Worm (Caenorhabditis elegans) whole organism, L2 larva: ENCODE data around the gene dpy-31.

Source experiments
- C34F6.9 ChIP-seq: fragments of 150-350 bp; optimal IDR thresholded peaks from 2 replicates; lab custom pipeline; 2014; ENCODE audit warnings: missing biosample characterization, missing genetic modification characterization
- F13H6.1 ChIP-seq: sonication (generic microtip); optimal IDR thresholded peaks from 2 replicates; lab custom pipeline; 2016; ENCODE audit warnings: missing genetic modification characterization, missing compliant biosample characterization
- R02D3.7 ChIP-seq: fragments of 150-350 bp; optimal IDR thresholded peaks from 2 replicates; lab custom pipeline; 2014; ENCODE audit warnings: missing biosample characterization, missing genetic modification characterization
- Y55F3AM.14 ChIP-seq: fragments of 200-800 bp; sonication (Bioruptor generic); optimal IDR thresholded peaks from 2 replicates; lab custom pipeline; 2018; ENCODE audit warnings: mild to moderate bottlenecking, missing genetic modification characterization, missing compliant biosample characterization
- ZK546.5 ChIP-seq: sonication (generic microtip); optimal IDR thresholded peaks from 2 replicates; lab custom pipeline; 2017; ENCODE audit warnings: missing biosample characterization, missing genetic modification characterization
- aly-2 ChIP-seq: fragments of 150-350 bp; optimal IDR thresholded peaks from 2 replicates; lab custom pipeline; 2014; ENCODE audit warnings: missing biosample characterization, missing genetic modification characterization
- ama-1 ChIP-seq: fragments of 150-350 bp; optimal IDR thresholded peaks from 2 replicates; lab custom pipeline; 2018; ENCODE audit warnings: inconsistent platforms
- blmp-1 ChIP-seq: sonication (generic microtip); optimal IDR thresholded peaks from 2 replicates; lab custom pipeline; 2017; ENCODE audit warnings: missing genetic modification characterization, mild to moderate bottlenecking, missing compliant biosample characterization, antibody characterized with exemption, moderate library complexity; ENCODE audit not compliant: insufficient read depth
- ceh-16 ChIP-seq: fragments of 150-350 bp; optimal IDR thresholded peaks from 2 replicates; lab custom pipeline; 2014; ENCODE audit warnings: missing biosample characterization, missing genetic modification characterization
- ceh-82 ChIP-seq: fragments of 150-350 bp; optimal IDR thresholded peaks from 2 replicates; lab custom pipeline; 2014; ENCODE audit warnings: missing biosample characterization, missing genetic modification characterization
- crh-2 ChIP-seq: sonication (generic microtip); optimal IDR thresholded peaks from 2 replicates; lab custom pipeline; 2017; ENCODE audit warnings: missing biosample characterization, missing genetic modification characterization
- dmd-4 ChIP-seq: sonication (generic microtip); optimal IDR thresholded peaks from 2 replicates; lab custom pipeline; 2017; ENCODE audit warnings: missing biosample characterization, missing genetic modification characterization
- egl-27 ChIP-seq: sonication (generic microtip); optimal IDR thresholded peaks from 3 replicates; lab custom pipeline; 2017; ENCODE audit warnings: missing biosample characterization, missing genetic modification reagents, missing genetic modification characterization
- elt-1 ChIP-seq: fragments of 150-350 bp; optimal IDR thresholded peaks from 2 replicates; lab custom pipeline; 2014; ENCODE audit warnings: missing biosample characterization, missing genetic modification characterization
- elt-3 ChIP-seq: sonication (generic microtip); optimal IDR thresholded peaks from 2 replicates; lab custom pipeline; 2017; ENCODE audit warnings: missing biosample characterization, missing genetic modification characterization
- fos-1 ChIP-seq: fragments of 150-350 bp; optimal IDR thresholded peaks from 2 replicates; lab custom pipeline; 2014; ENCODE audit warnings: missing biosample characterization, missing genetic modification characterization
- gmeb-1 ChIP-seq: fragments of 150-350 bp; optimal IDR thresholded peaks from 2 replicates; lab custom pipeline; 2014; ENCODE audit warnings: missing biosample characterization, missing genetic modification characterization
- lin-11 ChIP-seq: fragments of 150-350 bp; sonication (generic microtip); optimal IDR thresholded peaks from 2 replicates; lab custom pipeline; 2014; ENCODE audit warnings: missing biosample characterization, missing genetic modification characterization, inconsistent platforms, mixed read lengths
- lin-13 ChIP-seq: fragments of 150-350 bp; optimal IDR thresholded peaks from 2 replicates; lab custom pipeline; 2014; ENCODE audit warnings: missing biosample characterization, missing genetic modification reagents, missing genetic modification characterization
- lin-39 ChIP-seq: fragments of 150-350 bp; optimal IDR thresholded peaks from 2 replicates; lab custom pipeline; 2014; ENCODE audit warnings: missing biosample characterization, missing genetic modification reagents, missing genetic modification characterization
- lsy-2 ChIP-seq, 2 experiments: fragments of 150-350 bp in 1 of 2; sonication (generic microtip) in 1 of 2; optimal IDR thresholded peaks; 2 replicates each; lab custom pipeline; 2014 to 2017; ENCODE audit warnings: missing biosample characterization in 2 of 2, missing genetic modification characterization in 2 of 2
- mab-5 ChIP-seq: fragments of 150-350 bp; optimal IDR thresholded peaks from 2 replicates; lab custom pipeline; 2014; ENCODE audit warnings: missing biosample characterization, missing genetic modification characterization
- mbf-1 ChIP-seq: sonication (generic microtip); optimal IDR thresholded peaks from 2 replicates; lab custom pipeline; 2017; ENCODE audit warnings: missing biosample characterization, missing genetic modification characterization
- mdl-1 ChIP-seq, 2 experiments: fragments of 150-350 bp in 1 of 2; sonication (generic microtip) in 1 of 2; optimal IDR thresholded peaks; 2 replicates each; lab custom pipeline; 2017; ENCODE audit warnings: missing biosample characterization in 2 of 2, missing genetic modification characterization in 2 of 2
- nhr-10 ChIP-seq: sonication (generic microtip); optimal IDR thresholded peaks from 2 replicates; lab custom pipeline; 2017; ENCODE audit warnings: missing biosample characterization, missing genetic modification characterization
- nhr-11 ChIP-seq: fragments of 150-350 bp; optimal IDR thresholded peaks from 2 replicates; lab custom pipeline; 2014; ENCODE audit warnings: missing biosample characterization, missing genetic modification characterization
- nhr-12 ChIP-seq: fragments of 150-350 bp; optimal IDR thresholded peaks from 2 replicates; lab custom pipeline; 2014; ENCODE audit warnings: missing biosample characterization, missing genetic modification characterization
- nhr-129 ChIP-seq: fragments of 150-350 bp; optimal IDR thresholded peaks from 2 replicates; lab custom pipeline; 2014; ENCODE audit warnings: missing biosample characterization, missing genetic modification characterization
- nhr-23 ChIP-seq: fragments of 150-350 bp; optimal IDR thresholded peaks from 2 replicates; lab custom pipeline; 2014; ENCODE audit warnings: missing biosample characterization, missing genetic modification reagents, missing genetic modification characterization
- nhr-237 ChIP-seq: fragments of 150-350 bp; optimal IDR thresholded peaks from 2 replicates; lab custom pipeline; 2014; ENCODE audit warnings: missing biosample characterization, missing genetic modification characterization
- nhr-25 ChIP-seq: fragments of 150-350 bp; sonication (generic microtip); optimal IDR thresholded peaks from 3 replicates; lab custom pipeline; 2014; ENCODE audit warnings: missing biosample characterization, missing genetic modification characterization
- nhr-6 ChIP-seq: fragments of 150-350 bp; optimal IDR thresholded peaks from 2 replicates; lab custom pipeline; 2014; ENCODE audit warnings: missing biosample characterization, missing genetic modification characterization
- nhr-77 ChIP-seq: fragments of 150-350 bp; optimal IDR thresholded peaks from 2 replicates; lab custom pipeline; 2014; ENCODE audit warnings: missing biosample characterization, missing genetic modification characterization
- peb-1 ChIP-seq: fragments of 150-350 bp; optimal IDR thresholded peaks from 2 replicates; lab custom pipeline; 2014; ENCODE audit warnings: missing biosample characterization, missing genetic modification characterization
- sem-4 ChIP-seq: fragments of 150-350 bp; optimal IDR thresholded peaks from 2 replicates; lab custom pipeline; 2014; ENCODE audit warnings: missing biosample characterization, missing genetic modification reagents, missing genetic modification characterization
- skn-1 ChIP-seq: sonication (generic microtip); optimal IDR thresholded peaks from 2 replicates; lab custom pipeline; 2017; ENCODE audit warnings: missing biosample characterization, missing genetic modification characterization
- sma-3 ChIP-seq: sonication (generic microtip); optimal IDR thresholded peaks from 2 replicates; lab custom pipeline; 2016; ENCODE audit warnings: missing genetic modification reagents, missing genetic modification characterization, missing compliant biosample characterization
- sma-9 ChIP-seq, 2 experiments: fragments of 150-350 bp in 1 of 2; sonication (generic microtip) in 1 of 2; optimal IDR thresholded peaks; 2 replicates each; lab custom pipeline; 2014 to 2016; ENCODE audit warnings: missing genetic modification characterization in 2 of 2, mild to moderate bottlenecking in 1 of 2, missing biosample characterization in 1 of 2, missing compliant biosample characterization in 1 of 2, missing genetic modification reagents in 1 of 2, moderate library complexity in 1 of 2
- snpc-4 ChIP-seq: fragments of 150-350 bp; optimal IDR thresholded peaks from 2 replicates; lab custom pipeline; 2014; ENCODE audit warnings: missing biosample characterization, missing genetic modification characterization
- unc-39 ChIP-seq: fragments of 150-350 bp; optimal IDR thresholded peaks from 2 replicates; lab custom pipeline; 2014; ENCODE audit warnings: missing biosample characterization, missing genetic modification characterization
- unc-55 ChIP-seq: fragments of 150-350 bp; sonication (generic microtip); optimal IDR thresholded peaks from 3 replicates; lab custom pipeline; 2014; ENCODE audit warnings: missing biosample characterization, missing genetic modification reagents, missing genetic modification characterization
- zag-1 ChIP-seq: fragments of 150-350 bp; optimal IDR thresholded peaks from 2 replicates; lab custom pipeline; 2014; ENCODE audit warnings: missing biosample characterization, missing genetic modification characterization
- ztf-1 ChIP-seq: fragments of 200-800 bp; sonication (Bioruptor generic); conservative IDR thresholded peaks from 2 replicates; pipeline ENCODE4 v1.3.6; 2022; ENCODE audit warnings: missing genetic modification characterization, missing compliant biosample characterization
- ztf-11 ChIP-seq: sonication (generic microtip); optimal IDR thresholded peaks from 2 replicates; lab custom pipeline; 2017; ENCODE audit warnings: missing biosample characterization, missing genetic modification characterization

The dpy-31 gene

DNA sequence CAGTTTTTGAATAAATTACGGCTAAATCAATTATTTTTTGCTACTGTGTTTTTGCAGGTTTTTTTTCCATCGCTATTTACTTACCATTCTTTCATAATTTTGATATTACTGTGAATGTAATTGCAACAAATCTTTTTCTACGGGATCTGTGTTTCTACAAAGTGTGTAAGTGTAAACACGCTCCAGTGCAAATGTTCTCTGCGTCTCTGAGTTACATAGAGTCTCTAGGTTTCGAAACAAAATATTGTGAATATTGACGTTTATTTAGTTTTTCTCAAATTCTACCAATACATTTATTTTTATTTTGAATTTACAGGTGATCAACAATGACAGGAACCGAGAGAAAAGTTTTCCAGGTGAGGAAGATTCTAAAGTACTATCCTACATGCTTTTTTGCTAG is 18.0 kb upstream of the dpy-31 start, which contains the start of gene yju-2 (continued):
- TF ChIP-seq nhr-25 (tag; lab: Kevin White, UChicago) (peak; percentile 54), ztf-11 (no peak), nhr-6 (tag; lab: Kevin White, UChicago) (no peak)

DNA sequence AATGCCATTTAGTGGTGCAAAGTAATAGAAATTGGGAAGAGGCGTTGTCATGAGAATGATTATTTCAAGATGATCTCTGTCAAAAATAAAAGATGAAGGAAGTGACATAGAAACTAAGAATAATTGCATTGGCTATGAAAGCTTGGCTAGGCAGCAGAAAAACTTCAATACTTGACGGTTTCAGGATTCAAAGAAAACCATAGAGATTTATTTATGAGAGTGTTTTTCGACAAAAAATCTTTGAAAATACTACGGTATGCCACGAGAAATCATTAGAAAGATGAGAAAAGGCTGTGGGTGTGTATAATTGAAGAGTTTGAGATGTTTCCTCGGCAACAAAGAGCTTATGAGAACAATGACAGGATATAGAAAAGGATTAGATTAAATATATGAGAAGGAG is 16.5 kb upstream of the dpy-31 start, which contains the start of gene F37C12.14:
TSS of gene F37C12.14 (minus strand) at position 101 of the 400 bp plus-strand sequence.
- no peak for TF ChIP-seq mab-5
- no peak for TF ChIP-seq ztf-11
- TF ChIP-seq skn-1 (tag; lab: Kevin White, UChicago), result no peak
- no peak for TF ChIP-seq unc-39 (tag; lab: Kevin White, UChicago)
- no peak for TF ChIP-seq mdl-1 (tag; optimal IDR thresholded peaks at IDR 0.05; lab: Kevin White, UChicago)
- no peak for TF ChIP-seq lin-11
- no peak for TF ChIP-seq sem-4 (tag; lab: Kevin White, UChicago)

DNA sequence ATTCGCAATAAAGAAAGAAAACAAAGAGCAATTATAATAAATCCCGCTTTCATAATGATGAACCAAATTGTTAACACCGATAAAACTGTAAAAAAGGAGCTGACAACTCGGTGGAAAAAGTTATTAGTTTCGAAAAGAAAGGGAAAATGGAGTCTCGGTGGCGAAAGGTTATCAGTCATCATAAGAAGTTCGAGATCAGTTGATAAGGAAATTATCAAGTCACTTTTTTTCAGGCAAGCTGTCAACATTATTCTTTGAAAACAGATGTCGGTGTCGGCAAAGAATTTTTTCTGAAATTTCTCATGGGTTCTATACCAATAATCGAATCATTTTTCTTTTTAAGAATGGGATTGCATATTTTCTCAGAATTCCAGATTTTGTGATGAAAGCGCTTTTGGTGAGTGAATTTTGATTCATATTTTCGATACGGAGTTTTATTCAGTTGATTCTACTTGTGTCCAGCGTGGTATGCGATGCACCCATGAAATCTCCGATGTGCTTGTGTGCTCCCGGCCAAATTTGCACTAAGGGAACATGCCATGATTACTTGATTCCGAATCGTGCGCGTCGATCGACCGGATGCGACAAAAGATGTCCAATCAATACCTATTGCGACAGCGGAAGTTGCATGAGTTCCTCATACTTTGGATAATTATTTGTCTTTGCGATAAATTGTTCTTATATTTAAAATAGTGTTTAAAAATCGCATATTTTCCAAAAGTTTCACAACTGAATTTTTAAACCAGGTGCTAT is 13.5 kb upstream of the dpy-31 start, which contains the start of the genes F37C12.21 and F37C12.10:
TSS of gene F37C12.21 (plus strand) at position 58 of the 753 bp plus-strand sequence.
TSS of gene F37C12.10 (minus strand) at position 85 of the 753 bp plus-strand sequence.
- TF ChIP-seq zag-1 (tag; lab: Kevin White, UChicago) (no peak), fos-1 (tag; lab: Kevin White, UChicago) (peak; percentile 59)

DNA sequence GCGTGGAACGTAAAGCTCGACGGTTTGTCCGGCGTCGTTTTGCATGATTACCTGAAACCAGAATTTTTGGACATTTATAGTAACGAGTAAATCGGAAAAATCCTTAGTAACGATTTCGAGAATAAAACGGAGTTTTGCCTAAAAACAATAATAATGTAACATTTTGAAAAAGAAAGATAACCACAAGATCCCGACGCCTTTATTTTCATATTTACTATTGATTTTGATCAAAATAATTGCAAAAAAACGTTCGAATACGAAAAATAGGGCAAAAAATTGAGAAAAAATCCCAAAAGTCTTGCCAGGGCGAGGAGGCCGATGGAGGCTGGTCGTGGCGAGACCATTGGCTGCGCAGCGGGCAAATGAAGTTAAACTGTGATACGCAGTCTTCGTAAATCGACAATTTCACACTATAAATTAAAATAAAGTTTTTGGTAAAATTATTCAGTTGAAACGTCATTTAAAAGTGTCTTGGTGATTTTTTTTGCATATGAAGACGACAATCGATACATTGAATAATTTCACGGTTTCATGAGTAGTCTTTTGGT is 12.4 kb upstream of the dpy-31 start, which contains the start of gene rps-21:
TSS of gene rps-21 (minus strand) at position 51 of the 548 bp plus-strand sequence.
- TF ChIP-seq unc-55 (GFP tag; lab: Kevin White, UChicago) (peak; percentile 94), F13H6.1 (tag; lab: Kevin White, UChicago) (peak; percentile 58), fos-1 (tag; lab: Kevin White, UChicago) (peak; percentile 66), egl-27 (tag; lab: Kevin White, UChicago) (peak; percentile 73), nhr-12 (tag; lab: Kevin White, UChicago) (no peak), ceh-82 (tag; lab: Kevin White, UChicago) (no peak), mdl-1 (tag; optimal IDR thresholded peaks at IDR 0.05; lab: Kevin White, UChicago) (peak in 1 of 2 experiments; percentile 17), R02D3.7 (tag; lab: Kevin White, UChicago) (peak; percentile 85), unc-39 (tag; lab: Kevin White, UChicago) (no peak), nhr-23 (tag; lab: Kevin White, UChicago) (no peak), nhr-6 (tag; lab: Kevin White, UChicago) (peak; percentile 44), elt-1 (no peak), sma-9 (GFP tag; optimal IDR thresholded peaks at IDR 0.05; lab: Kevin White, UChicago) (peak; percentile 67), sma-9 (tag; optimal IDR thresholded peaks at IDR 0.05; lab: Kevin White, UChicago) (no peak), gmeb-1 (tag; lab: Kevin White, UChicago) (peak; percentile 82), blmp-1 (tag; lab: Kevin White, UChicago) (peak; percentile 43), sma-3 (GFP tag; lab: Kevin White, UChicago) (peak; percentile 84), ama-1 (lab: Kevin White, UChicago) (no peak), elt-3 (tag; lab: Kevin White, UChicago) (no peak), aly-2 (tag; lab: Kevin White, UChicago) (no peak), nhr-237 (tag; lab: Kevin White, UChicago) (no peak), sem-4 (tag; lab: Kevin White, UChicago) (peak; percentile 46), nhr-10 (tag; lab: Kevin White, UChicago) (no peak), ceh-16 (tag; lab: Kevin White, UChicago) (peak; percentile 37), nhr-77 (tag; lab: Kevin White, UChicago) (peak; percentile 46), Y55F3AM.14 (GFP tag; lab: Kevin White, UChicago) (no peak), zag-1 (tag; lab: Kevin White, UChicago) (peak; percentile 38), nhr-11 (tag; lab: Kevin White, UChicago) (no peak), ZK546.5 (tag; lab: Kevin White, UChicago) (peak; percentile 74), ztf-11 (no peak), peb-1 (no peak), mab-5 (peak; percentile 46), lin-13 (GFP tag; lab: Kevin White, UChicago) (peak; percentile 91), lsy-2 (tag; optimal IDR thresholded peaks at IDR 0.05; lab: Kevin White, UChicago) (peak; percentile 84 to 93), dmd-4 (no peak), nhr-129 (tag; lab: Kevin White, UChicago) (peak; percentile 70), mbf-1 (tag; lab: Kevin White, UChicago) (no peak), crh-2 (tag; lab: Kevin White, UChicago) (peak; percentile 79), ztf-1 (GFP tag; lab: Robert Waterston, UW) (no peak), C34F6.9 (tag; lab: Kevin White, UChicago) (peak; percentile 87), nhr-25 (tag; lab: Kevin White, UChicago) (peak; percentile 79), lin-11 (peak; percentile 80), lin-39 (tag; lab: Kevin White, UChicago) (no peak), snpc-4 (tag; lab: Kevin White, UChicago) (peak; percentile 59)
